Worm (Caenorhabditis elegans) whole organism, L4 larva: ENCODE results near the gene C18A11.3.

Experiments used
- F10B5.3 ChIP-seq: sonication (generic microtip); optimal IDR thresholded peaks from 2 replicates; lab custom pipeline; 2016; ENCODE audit warnings: mild to moderate bottlenecking, missing genetic modification characterization, missing compliant biosample characterization
- F26F4.8 ChIP-seq: fragments of 200-800 bp; sonication (Bioruptor generic); conservative IDR thresholded peaks from 2 replicates; pipeline ENCODE4 v1.3.6; 2022; ENCODE audit warnings: missing genetic modification characterization, missing compliant biosample characterization
- F44E2.7 ChIP-seq: fragments of 200-800 bp; sonication (Bioruptor generic); IDR thresholded peaks from 2 replicates; pipeline ENCODE4 v2.1.2; 2022; ENCODE audit warnings: missing genetic modification characterization, missing compliant biosample characterization
- R02D3.7 ChIP-seq: fragments of 150-350 bp; sonication (generic microtip); optimal IDR thresholded peaks from 3 replicates; lab custom pipeline; 2014; ENCODE audit warnings: missing biosample characterization, missing genetic modification characterization
- T20F7.1 ChIP-seq: fragments of 200-800 bp; sonication (Bioruptor generic); optimal IDR thresholded peaks from 2 replicates; lab custom pipeline; 2018; ENCODE audit warnings: mild to moderate bottlenecking, missing genetic modification characterization, missing compliant biosample characterization
- T26A8.4 ChIP-seq: fragments of 200-800 bp; sonication (Bioruptor generic); IDR thresholded peaks from 2 replicates; pipeline ENCODE4 v1.3.6; 2022; ENCODE audit warnings: missing genetic modification characterization, missing compliant biosample characterization
- Y105C5A.15 ChIP-seq: fragments of 200-800 bp; sonication (Bioruptor generic); IDR thresholded peaks from 2 replicates; pipeline ENCODE4 v1.3.6; 2022; ENCODE audit warnings: missing genetic modification characterization, missing compliant biosample characterization
- Y48G9A.11 ChIP-seq: fragments of 200-800 bp; sonication (Bioruptor generic); IDR thresholded peaks from 2 replicates; pipeline ENCODE4 v1.3.6; 2022; ENCODE audit warnings: missing genetic modification reagents, missing genetic modification characterization, missing compliant biosample characterization
- Y5F2A.4 ChIP-seq: fragments of 200-800 bp; sonication (Bioruptor generic); optimal IDR thresholded peaks from 2 replicates; lab custom pipeline; 2018; ENCODE audit warnings: mild to moderate bottlenecking, missing genetic modification characterization, missing compliant biosample characterization
- ZK337.2 ChIP-seq: fragments of 200-800 bp; sonication (Bioruptor generic); IDR thresholded peaks from 2 replicates; pipeline ENCODE4 v1.3.6; 2022; ENCODE audit warnings: missing genetic modification reagents, missing genetic modification characterization, missing compliant biosample characterization
- ama-1 ChIP-seq: fragments of 150-350 bp; optimal IDR thresholded peaks from 2 replicates; lab custom pipeline; 2014; ENCODE audit warnings: inconsistent platforms, mixed read lengths
- attf-4 ChIP-seq: sonication (generic microtip); optimal IDR thresholded peaks from 3 replicates; lab custom pipeline; 2017; ENCODE audit warnings: missing biosample characterization, missing genetic modification characterization
- ceh-20 ChIP-seq: fragments of 200-800 bp; sonication (Bioruptor generic); IDR thresholded peaks from 2 replicates; pipeline ENCODE4 v1.3.6; 2022; ENCODE audit warnings: missing genetic modification reagents, missing genetic modification characterization, missing compliant biosample characterization
- ceh-32 ChIP-seq: sonication (generic microtip); optimal IDR thresholded peaks from 2 replicates; lab custom pipeline; 2016; ENCODE audit warnings: mild to moderate bottlenecking, missing genetic modification characterization, missing compliant biosample characterization; ENCODE audit not compliant: poor library complexity
- ceh-62 ChIP-seq: sonication (generic microtip); optimal IDR thresholded peaks from 2 replicates; lab custom pipeline; 2017; ENCODE audit warnings: missing biosample characterization, missing genetic modification characterization
- cey-2 ChIP-seq: sonication (generic microtip); optimal IDR thresholded peaks from 3 replicates; lab custom pipeline; 2017; ENCODE audit warnings: missing genetic modification characterization, mild to moderate bottlenecking, missing compliant biosample characterization, antibody characterized with exemption, borderline replicate concordance; ENCODE audit not compliant: insufficient read depth
- ctbp-1 ChIP-seq: fragments of 200-800 bp; sonication (Bioruptor generic); IDR thresholded peaks from 2 replicates; pipeline ENCODE4 v1.3.6; 2022; ENCODE audit warnings: missing genetic modification reagents, missing genetic modification characterization, missing compliant biosample characterization
- daf-19 ChIP-seq: fragments of 200-800 bp; sonication (Bioruptor generic); conservative IDR thresholded peaks from 2 replicates; pipeline ENCODE4 v1.3.6; 2022; ENCODE audit warnings: missing genetic modification characterization, missing compliant biosample characterization
- dmd-6 ChIP-seq: fragments of 200-800 bp; sonication (Bioruptor generic); IDR thresholded peaks from 2 replicates; pipeline ENCODE4 v1.3.6; 2022; ENCODE audit warnings: missing genetic modification reagents, missing genetic modification characterization, missing compliant biosample characterization
- dmd-8 ChIP-seq: fragments of 200-800 bp; sonication (Bioruptor generic); IDR thresholded peaks from 2 replicates; pipeline ENCODE4 v1.3.6; 2022; ENCODE audit warnings: missing genetic modification characterization, missing compliant biosample characterization
- dve-1 ChIP-seq: sonication (generic microtip); optimal IDR thresholded peaks from 2 replicates; lab custom pipeline; 2017; ENCODE audit warnings: antibody characterized with exemption, mild to moderate bottlenecking, missing genetic modification characterization, missing compliant biosample characterization; ENCODE audit not compliant: insufficient read depth
- egl-27 ChIP-seq: sonication (generic microtip); optimal IDR thresholded peaks from 3 replicates; lab custom pipeline; 2017; ENCODE audit warnings: missing biosample characterization, missing genetic modification reagents, missing genetic modification characterization
- egl-43 ChIP-seq: fragments of 200-800 bp; sonication (Bioruptor generic); IDR thresholded peaks from 2 replicates; pipeline ENCODE4 v1.3.6; 2022; ENCODE audit warnings: missing genetic modification reagents, missing genetic modification characterization, missing compliant biosample characterization
- hlh-11 ChIP-seq: fragments of 200-800 bp; sonication (Bioruptor generic); optimal IDR thresholded peaks from 2 replicates; lab custom pipeline; 2018; ENCODE audit warnings: mild to moderate bottlenecking, missing genetic modification characterization, missing compliant biosample characterization
- lim-7 ChIP-seq: fragments of 200-800 bp; sonication (Bioruptor generic); IDR thresholded peaks from 2 replicates; pipeline ENCODE4 v1.3.6; 2022; ENCODE audit warnings: missing genetic modification characterization, missing compliant biosample characterization
- lin-1 ChIP-seq: fragments of 200-800 bp; sonication (Bioruptor generic); IDR thresholded peaks from 2 replicates; pipeline ENCODE4 v1.3.6; 2022; ENCODE audit warnings: missing genetic modification reagents, missing genetic modification characterization, missing compliant biosample characterization
- lin-29 ChIP-seq: fragments of 200-800 bp; sonication (Bioruptor generic); IDR thresholded peaks from 2 replicates; pipeline ENCODE4 v1.3.6; 2022; ENCODE audit warnings: missing genetic modification reagents, missing genetic modification characterization, missing compliant biosample characterization
- lin-38 ChIP-seq: fragments of 200-800 bp; sonication (Bioruptor generic); IDR thresholded peaks from 2 replicates; pipeline ENCODE4 v1.3.6; 2022; ENCODE audit warnings: missing genetic modification reagents, missing genetic modification characterization, missing compliant biosample characterization
- mdl-1 ChIP-seq, 2 experiments: fragments of 150-350 bp in 1 of 2; sonication (generic microtip) in 1 of 2; optimal IDR thresholded peaks; 2 replicates each; lab custom pipeline; 2014 to 2017; ENCODE audit warnings: missing biosample characterization in 2 of 2, missing genetic modification characterization in 2 of 2
- mdt-29 ChIP-seq: fragments of 200-800 bp; sonication (Bioruptor generic); IDR thresholded peaks from 2 replicates; pipeline ENCODE4 v1.3.6; 2022; ENCODE audit warnings: missing genetic modification reagents, missing genetic modification characterization, missing compliant biosample characterization
- mep-1 ChIP-seq: fragments of 150-350 bp; sonication (generic microtip); optimal IDR thresholded peaks from 3 replicates; lab custom pipeline; 2014; ENCODE audit warnings: missing biosample characterization, missing genetic modification characterization
- mes-2 ChIP-seq: sonication (generic microtip); optimal IDR thresholded peaks from 2 replicates; lab custom pipeline; 2016; ENCODE audit warnings: missing genotype, mild to moderate bottlenecking, missing genetic modification characterization, missing compliant biosample characterization; ENCODE audit not compliant: poor library complexity, severe bottlenecking
- mxl-2 ChIP-seq: fragments of 200-800 bp; sonication (Bioruptor generic); conservative IDR thresholded peaks from 2 replicates; pipeline ENCODE4 v1.3.6; 2022; ENCODE audit warnings: missing genetic modification reagents, missing genetic modification characterization, missing compliant biosample characterization
- nhr-102 ChIP-seq: sonication (generic microtip); optimal IDR thresholded peaks from 2 replicates; lab custom pipeline; 2016; ENCODE audit warnings: mild to moderate bottlenecking, missing genetic modification characterization, moderate library complexity, missing compliant biosample characterization
- nhr-11 ChIP-seq: fragments of 150-350 bp; optimal IDR thresholded peaks from 2 replicates; lab custom pipeline; 2014; ENCODE audit warnings: missing biosample characterization, missing genetic modification characterization
- nhr-237 ChIP-seq: sonication (generic microtip); optimal IDR thresholded peaks from 2 replicates; lab custom pipeline; 2017; ENCODE audit warnings: missing biosample characterization, missing genetic modification characterization
- nhr-28 ChIP-seq: fragments of 150-350 bp; optimal IDR thresholded peaks from 2 replicates; lab custom pipeline; 2014; ENCODE audit warnings: missing biosample characterization, missing genetic modification characterization
- nhr-41 ChIP-seq: fragments of 200-800 bp; sonication (Bioruptor generic); IDR thresholded peaks from 2 replicates; pipeline ENCODE4 v1.3.6; 2022; ENCODE audit warnings: missing genetic modification reagents, missing genetic modification characterization, missing compliant biosample characterization
- nhr-42 ChIP-seq: fragments of 200-800 bp; sonication (Bioruptor generic); IDR thresholded peaks from 2 replicates; pipeline ENCODE4 v1.3.6; 2022; ENCODE audit warnings: missing genetic modification characterization, missing compliant biosample characterization
- nhr-6 ChIP-seq: fragments of 150-350 bp; optimal IDR thresholded peaks from 2 replicates; lab custom pipeline; 2014; ENCODE audit warnings: missing biosample characterization, missing genetic modification characterization
- nhr-76 ChIP-seq: fragments of 150-350 bp; optimal IDR thresholded peaks from 2 replicates; lab custom pipeline; 2014; ENCODE audit warnings: missing biosample characterization, missing genetic modification characterization
- rbr-2 ChIP-seq: sonication (generic microtip); optimal IDR thresholded peaks from 2 replicates; lab custom pipeline; 2016; ENCODE audit warnings: missing genotype, missing genetic modification characterization, missing compliant biosample characterization
- set-16 ChIP-seq: fragments of 200-800 bp; sonication (Bioruptor generic); IDR thresholded peaks from 2 replicates; pipeline ENCODE4 v1.3.6; 2022; ENCODE audit warnings: missing genetic modification reagents, missing genetic modification characterization, missing compliant biosample characterization
- skn-1 ChIP-seq: fragments of 150-350 bp; optimal IDR thresholded peaks from 2 replicates; lab custom pipeline; 2014; ENCODE audit warnings: missing biosample characterization, missing genetic modification characterization
- snpc-1.2 ChIP-seq: fragments of 200-800 bp; sonication (Bioruptor generic); IDR thresholded peaks from 2 replicates; pipeline ENCODE4 v1.3.6; 2022; ENCODE audit warnings: missing genetic modification reagents, missing genetic modification characterization, missing compliant biosample characterization
- spr-1 ChIP-seq: sonication (generic microtip); optimal IDR thresholded peaks from 2 replicates; lab custom pipeline; 2016; ENCODE audit warnings: mild to moderate bottlenecking, missing genetic modification characterization, missing compliant biosample characterization
- tra-1 ChIP-seq: fragments of 200-800 bp; sonication (Bioruptor generic); IDR thresholded peaks from 2 replicates; pipeline ENCODE4 v1.3.6; 2022; ENCODE audit warnings: missing genetic modification reagents, missing genetic modification characterization, missing compliant biosample characterization
- unc-62 ChIP-seq, 3 experiments: fragments of 150-350 bp in 1 of 3; sonication (generic microtip); optimal IDR thresholded peaks in 2 of 3; peaks in 1 of 3; 1 replicate in 1 of 3; 2 replicates in 2 of 3; lab custom pipeline; 2014 to 2017; ENCODE audit warnings: missing biosample characterization in 3 of 3, missing genetic modification characterization in 3 of 3, missing genetic modification reagents in 3 of 3, missing genotype in 1 of 3
- zip-11 ChIP-seq: fragments of 200-800 bp; sonication (Bioruptor generic); IDR thresholded peaks from 2 replicates; pipeline ENCODE4 v1.3.6; 2022; ENCODE audit warnings: missing genetic modification characterization, missing compliant biosample characterization
- zip-2 ChIP-seq: fragments of 150-350 bp; optimal IDR thresholded peaks from 2 replicates; lab custom pipeline; 2014; ENCODE audit warnings: missing biosample characterization, missing genetic modification characterization
- ztf-7 ChIP-seq: fragments of 150-350 bp; optimal IDR thresholded peaks from 2 replicates; lab custom pipeline; 2014; ENCODE audit warnings: missing biosample characterization, missing genetic modification characterization

Gene C18A11.3

ce11 chrX:8089916-8090315 lies 29.0 kb downstream of the C18A11.3 start (continued):
- TF ChIP-seq unc-62 (GFP tag; optimal IDR thresholded peaks at IDR 0.05 in 1 of 2; lab: Kevin White, UChicago) (peak in 1 of 2 experiments; percentile 64), unc-62 (tag; optimal IDR thresholded peaks at IDR 0.05; lab: Kevin White, UChicago) (no peak), lin-29 (GFP tag; lab: Robert Waterston, UW) (no peak), ZK337.2 (GFP tag; lab: Robert Waterston, UW) (no peak), F10B5.3 (tag; lab: Kevin White, UChicago) (no peak), ama-1 (lab: Kevin White, UChicago) (no peak), ctbp-1 (GFP tag; lab: Robert Waterston, UW) (no peak), lim-7 (no peak), dmd-6 (GFP tag; lab: Robert Waterston, UW) (peak; percentile 9; the same call in 1 of the 2 replicates), T26A8.4 (GFP tag; lab: Robert Waterston, UW) (no peak), cey-2 (no peak), hlh-11 (tag; lab: Kevin White, UChicago) (peak; percentile 38), skn-1 (tag; lab: Kevin White, UChicago) (no peak), mxl-2 (GFP tag; lab: Robert Waterston, UW) (no peak), mep-1 (tag; lab: Kevin White, UChicago) (peak; percentile 4), ceh-20 (no peak), set-16 (no peak), mdt-29 (GFP tag; lab: Robert Waterston, UW) (peak; percentile 56; the same call in 1 of the 2 replicates), mdl-1 (tag; optimal IDR thresholded peaks at IDR 0.05; lab: Kevin White, UChicago) (peak in 1 of 2 experiments; percentile 47), mes-2 (tag; lab: Kevin White, UChicago) (no peak), nhr-28 (tag; lab: Kevin White, UChicago) (peak; percentile 81), nhr-6 (tag; lab: Kevin White, UChicago) (no peak), F26F4.8 (GFP tag; lab: Robert Waterston, UW) (no peak), T20F7.1 (GFP tag; lab: Kevin White, UChicago) (no peak), zip-2 (tag; lab: Kevin White, UChicago) (no peak), tra-1 (GFP tag; lab: Robert Waterston, UW) (no peak), Y5F2A.4 (GFP tag; lab: Kevin White, UChicago) (no peak), ceh-32 (no peak), lin-38 (GFP tag; lab: Robert Waterston, UW) (no peak), dve-1 (tag; lab: Kevin White, UChicago) (no peak), nhr-42 (GFP tag; lab: Robert Waterston, UW) (no peak), ztf-7 (tag; lab: Kevin White, UChicago) (no peak), ceh-62 (no peak), Y105C5A.15 (GFP tag; lab: Robert Waterston, UW) (no peak), egl-27 (tag; lab: Kevin White, UChicago) (no peak), lin-1 (GFP tag; lab: Robert Waterston, UW) (no peak), snpc-1.2 (GFP tag; lab: Robert Waterston, UW) (no peak), zip-11 (GFP tag; lab: Robert Waterston, UW) (no peak), egl-43 (GFP tag; lab: Robert Waterston, UW) (no peak), nhr-76 (tag; lab: Kevin White, UChicago) (no peak), F44E2.7 (no peak), Y48G9A.11 (GFP tag; lab: Robert Waterston, UW) (no peak), daf-19 (GFP tag; lab: Robert Waterston, UW) (no peak), nhr-102 (tag; lab: Kevin White, UChicago) (no peak), rbr-2 (tag; lab: Kevin White, UChicago) (no peak), spr-1 (tag; lab: Kevin White, UChicago) (no peak), attf-4 (tag; lab: Kevin White, UChicago) (no peak), R02D3.7 (tag; lab: Kevin White, UChicago) (no peak), nhr-41 (GFP tag; lab: Robert Waterston, UW) (no peak), dmd-8 (GFP tag; lab: Robert Waterston, UW) (no peak), nhr-11 (tag; lab: Kevin White, UChicago) (peak; percentile 59), nhr-237 (tag; lab: Kevin White, UChicago) (no peak)
